Fruit fly (Drosophila melanogaster): ENCODE measurements around the gene Boh2.

Boh2 gene

DNA sequence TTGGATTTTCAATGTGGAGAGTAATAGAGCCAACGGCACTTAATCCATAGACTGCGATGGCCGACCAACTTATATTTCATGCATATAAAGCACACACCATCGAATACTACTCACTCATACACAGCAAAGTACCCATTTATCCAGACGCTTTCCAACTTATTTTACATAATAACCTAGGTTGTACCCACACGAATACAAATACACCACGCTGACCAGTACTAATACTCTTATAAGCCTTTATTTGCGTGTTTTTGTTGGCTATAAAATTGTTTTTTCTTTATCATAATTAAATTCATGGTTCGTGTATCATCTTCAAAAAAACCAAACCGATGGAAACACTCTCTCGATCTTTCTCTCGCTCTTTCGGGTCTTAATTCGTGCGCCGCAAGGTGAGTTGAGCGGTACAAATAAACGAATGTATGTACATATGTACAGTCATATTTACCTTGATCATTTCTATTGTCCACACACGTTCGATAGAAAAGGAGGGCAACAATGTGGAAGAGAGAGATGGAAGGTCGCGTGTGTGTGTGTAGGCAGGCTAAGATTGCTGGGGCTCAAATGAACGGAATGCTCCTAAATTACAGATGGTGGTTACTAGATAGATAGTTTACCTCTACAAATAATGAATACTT is 27.9 kb downstream of the Boh2 start (continued):
- TF ChIP-seq BtbVII (GFP tag; optimal IDR thresholded peaks at IDR 0.05) (no peak), E2f1 (GFP tag; IDR thresholded peaks at IDR 0.05) (no peak), CG32772 (GFP tag; IDR thresholded peaks at IDR 0.05) (no peak), seq (GFP tag; IDR thresholded peaks at IDR 0.05) (no peak), ken (GFP tag; IDR thresholded peaks at IDR 0.05) (no peak), CG15514 (GFP tag; optimal IDR thresholded peaks at IDR 0.05) (no peak), MESR4 (GFP tag; optimal IDR thresholded peaks at IDR 0.05) (no peak), CTCF (GFP tag; optimal IDR thresholded peaks at IDR 0.05) (no peak), Sox102F (GFP tag; optimal IDR thresholded peaks at IDR 0.05) (peak; percentile 46), CG33213 (GFP tag; optimal IDR thresholded peaks at IDR 0.05) (peak; percentile 40), CG1832 (GFP tag; optimal IDR thresholded peaks at IDR 0.05) (peak; percentile 23), z (GFP tag; IDR thresholded peaks at IDR 0.05) (peak; percentile 74; the same call in 1 of the 3 replicates), ATbp (GFP tag; optimal IDR thresholded peaks at IDR 0.05) (peak; percentile 49), H2.0 (GFP tag; IDR thresholded peaks at IDR 0.05) (no peak), gce (GFP tag; IDR thresholded peaks at IDR 0.05) (peak; percentile 33; the same call in 1 of the 3 replicates), CG17568 (GFP tag; optimal IDR thresholded peaks at IDR 0.05) (peak; percentile 37), nom (GFP tag; optimal IDR thresholded peaks at IDR 0.05) (no peak), sd (tag; optimal IDR thresholded peaks at IDR 0.05) (peak; percentile 46), CG17361 (GFP tag; IDR thresholded peaks at IDR 0.05) (no peak), eve (GFP tag; optimal IDR thresholded peaks at IDR 0.05) (no peak), Trl (optimal IDR thresholded peaks at IDR 0.05) (peak; percentile 35 to 45), Trl (GFP tag; optimal IDR thresholded peaks at IDR 0.05) (peak; percentile 21), CG10267 (tag; optimal IDR thresholded peaks at IDR 0.05) (no peak), pho (GFP tag; optimal IDR thresholded peaks at IDR 0.05) (no peak), gt (GFP tag; IDR thresholded peaks at IDR 0.05) (no peak), Ets97D (GFP tag; optimal IDR thresholded peaks at IDR 0.05) (no peak), CG15601 (tag; optimal IDR thresholded peaks at IDR 0.05) (peak; percentile 24), CG4404 (GFP tag; IDR thresholded peaks at IDR 0.05) (no peak), CG12104 (GFP tag; optimal IDR thresholded peaks at IDR 0.05) (no peak), CG8924 (tag; optimal IDR thresholded peaks at IDR 0.05) (peak; percentile 30), CG14860 (GFP tag; IDR thresholded peaks at IDR 0.05; ENCODE audit: partially characterized antibody) (no peak), corto (GFP tag; optimal IDR thresholded peaks at IDR 0.05) (no peak), CG1529 (GFP tag; optimal IDR thresholded peaks at IDR 0.05) (peak; percentile 8), odd (GFP tag; optimal IDR thresholded peaks at IDR 0.05) (peak; percentile 52), CG31365 (tag; optimal IDR thresholded peaks at IDR 0.05) (no peak), ssp (GFP tag; IDR thresholded peaks at IDR 0.05) (no peak), Antp (GFP tag; optimal IDR thresholded peaks at IDR 0.05) (no peak), CG5245 (GFP tag; optimal IDR thresholded peaks at IDR 0.05) (no peak), pita (GFP tag; optimal IDR thresholded peaks at IDR 0.05) (no peak), toy (GFP tag; IDR thresholded peaks at IDR 0.05) (no peak), CG4282 (GFP tag; optimal IDR thresholded peaks at IDR 0.05) (no peak), CG13894 (tag; optimal IDR thresholded peaks at IDR 0.05) (no peak), CG9817 (tag; optimal IDR thresholded peaks at IDR 0.05) (no peak), CG11093 (GFP tag; IDR thresholded peaks at IDR 0.05) (no peak), nau (GFP tag; optimal IDR thresholded peaks at IDR 0.05) (no peak), dpn (GFP tag; optimal IDR thresholded peaks at IDR 0.05) (no peak), CG3163 (GFP tag; optimal IDR thresholded peaks at IDR 0.05) (no peak), Hand (GFP tag; optimal IDR thresholded peaks at IDR 0.05) (no peak), Elba2 (GFP tag; optimal IDR thresholded peaks at IDR 0.05) (no peak), CG13775 (GFP tag; optimal IDR thresholded peaks at IDR 0.05) (no peak), TFAM (GFP tag; optimal IDR thresholded peaks at IDR 0.05) (peak; percentile 9), CG2199 (GFP tag; IDR thresholded peaks at IDR 0.05) (no peak)

Measured in whole organism, embryonic.